Fruit fly (Drosophila melanogaster) whole organism, wandering third instar larva: ENCODE results near the gene CG2641.

Experiments used
- Dif ChIP-seq: fragments of 200-275, 200-300 bp; sonication (Bioruptor generic); optimal IDR thresholded peaks from 2 replicates; lab custom pipeline; 2018; ENCODE audit warnings: missing biosample characterization, missing genetic modification characterization; ENCODE audit not compliant: partially characterized antibody
- Hnf4 ChIP-seq: fragments of 200-800 bp; sonication (Bioruptor generic); optimal IDR thresholded peaks from 2 replicates; lab custom pipeline; 2016; ENCODE audit warnings: missing biosample characterization, mild to moderate bottlenecking, missing genetic modification characterization
- Hr83 ChIP-seq: fragments of 200-300 bp; sonication (Bioruptor generic); optimal IDR thresholded peaks from 2 replicates; lab custom pipeline; 2016; ENCODE audit warnings: missing biosample characterization, mild to moderate bottlenecking, missing genetic modification characterization, moderate library complexity; ENCODE audit not compliant: poor library complexity, severe bottlenecking
- foxo ChIP-seq, 2 experiments: fragments of 200-800 bp; sonication (Bioruptor generic); optimal IDR thresholded peaks; 2 replicates in 1 of 2; 3 replicates in 1 of 2; lab custom pipeline; 2016 to 2017; ENCODE audit warnings: missing biosample characterization in 2 of 2, missing genetic modification characterization in 2 of 2
- fru ChIP-seq: fragments of 200-800 bp; sonication (Bioruptor generic); optimal IDR thresholded peaks from 3 replicates; lab custom pipeline; 2016; ENCODE audit warnings: missing biosample characterization, mild to moderate bottlenecking, missing genetic modification characterization
- h ChIP-seq: fragments of 200-800 bp; sonication (Bioruptor generic); optimal IDR thresholded peaks from 3 replicates; lab custom pipeline; 2016; ENCODE audit warnings: missing biosample characterization, mild to moderate bottlenecking, missing genetic modification characterization
- psq ChIP-seq: fragments of 200-800 bp; sonication (Bioruptor generic); optimal IDR thresholded peaks from 3 replicates; lab custom pipeline; 2017; ENCODE audit warnings: missing biosample characterization, mild to moderate bottlenecking, missing genetic modification characterization, moderate library complexity
- sv ChIP-seq: fragments of 200-800 bp; sonication (Bioruptor generic); optimal IDR thresholded peaks from 3 replicates; lab custom pipeline; 2016; ENCODE audit warnings: missing biosample characterization, missing genetic modification characterization
- tai ChIP-seq: sonication (Bioruptor generic); optimal IDR thresholded peaks from 2 replicates; lab custom pipeline; 2016; ENCODE audit warnings: missing biosample characterization, missing genetic modification characterization

The CG2641 gene

dm6 chr3R:7821559-7821958 is 27.7 kb downstream of the CG2641 start:
- TF ChIP-seq Hr83 (GFP tag; lab: Kevin White, UChicago) = no peak
- TF ChIP-seq Dif (GFP tag; lab: Kevin White, UChicago) = no peak
- TF ChIP-seq sv = peak; percentile 28
- TF ChIP-seq tai = no peak
- TF ChIP-seq foxo (GFP tag; optimal IDR thresholded peaks at IDR 0.05; lab: Kevin White, UChicago) = peak in 1 of 2 experiments; percentile 27
- TF ChIP-seq Hnf4 = no peak
- TF ChIP-seq h (GFP tag; lab: Kevin White, UChicago) = peak; percentile 18
- TF ChIP-seq psq (GFP tag; lab: Kevin White, UChicago) = no peak
- TF ChIP-seq fru = peak; percentile 15
- TF ChIP-seq, all 38 proteins: peak for 4
